Worm (Caenorhabditis elegans): Measurements from ENCODE around the gene ZK1236.9.

ZK1236.9 gene

DNA sequence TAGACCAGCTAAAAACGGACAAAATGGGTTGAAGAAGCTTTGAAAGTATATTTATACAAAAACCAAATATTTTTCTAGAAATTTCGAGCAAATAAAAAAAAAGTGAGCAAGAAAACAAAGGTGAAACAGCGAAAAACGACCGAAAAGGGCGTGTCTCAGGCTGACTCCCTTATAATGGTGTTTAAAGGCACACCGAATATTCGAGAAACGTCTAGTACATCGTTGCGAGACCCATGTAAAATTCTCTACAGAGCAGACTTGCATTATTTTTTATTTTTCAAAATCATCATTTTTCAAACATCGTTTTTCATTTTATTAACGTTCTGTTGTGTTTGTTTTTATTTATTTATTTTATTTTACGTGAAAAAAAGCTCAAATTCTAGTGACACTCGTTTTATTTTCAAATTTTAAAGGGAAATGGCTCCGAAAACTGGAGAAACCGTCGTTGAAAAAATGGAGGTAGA lies 12.0 kb upstream of the ZK1236.9 start, which contains the start of gene rpn-3:
Gene rpn-3 (plus strand): TSS at position 414 of the 464 bp plus-strand sequence.
- peak; percentile 79 for TF ChIP-seq ceh-18 (tag; optimal IDR thresholded peaks at IDR 0.05)
- TF ChIP-seq K02D7.2 (tag; optimal IDR thresholded peaks at IDR 0.05): no peak
- no peak for TF ChIP-seq npax-4 (tag; optimal IDR thresholded peaks at IDR 0.05)
- peak; percentile 88 for TF ChIP-seq ceh-31 (tag; optimal IDR thresholded peaks at IDR 0.05)
- no peak for TF ChIP-seq tbx-7 (tag; optimal IDR thresholded peaks at IDR 0.05)
- peak; percentile 84 for TF ChIP-seq ceh-34 (tag; optimal IDR thresholded peaks at IDR 0.05)
- TF ChIP-seq hlh-6 (tag; optimal IDR thresholded peaks at IDR 0.05): no peak
- TF ChIP-seq gmeb-2 (tag; optimal IDR thresholded peaks at IDR 0.05): no peak
- TF ChIP-seq F13H6.1 (tag; optimal IDR thresholded peaks at IDR 0.05): peak; percentile 22
- no peak for TF ChIP-seq lin-11 (tag; optimal IDR thresholded peaks at IDR 0.05)
- peak; percentile 27 for TF ChIP-seq ceh-14 (tag; optimal IDR thresholded peaks at IDR 0.05)
- peak; percentile 97 for TF ChIP-seq pax-1 (tag; optimal IDR thresholded peaks at IDR 0.05)
- TF ChIP-seq lim-6 (tag; optimal IDR thresholded peaks at IDR 0.05): no peak
- TF ChIP-seq pag-3 (tag; optimal IDR thresholded peaks at IDR 0.05; ENCODE audit: borderline replicate concordance): no peak
- TF ChIP-seq C08G9.2 (tag; optimal IDR thresholded peaks at IDR 0.05): no peak
- peak; percentile 88 for TF ChIP-seq ceh-30 (tag; optimal IDR thresholded peaks at IDR 0.05)
- peak; percentile 8 for TF ChIP-seq hlh-8 (tag; optimal IDR thresholded peaks at IDR 0.05)
- TF ChIP-seq pat-9 (tag; optimal IDR thresholded peaks at IDR 0.05): no peak
- TF ChIP-seq hlh-13 (GFP tag; optimal IDR thresholded peaks at IDR 0.05): no peak
- TF ChIP-seq madf-2 (tag; optimal IDR thresholded peaks at IDR 0.05): no peak
- TF ChIP-seq unc-86 (tag; optimal IDR thresholded peaks at IDR 0.05): peak; percentile 66
- peak; percentile 34 for TF ChIP-seq elt-2 (tag; optimal IDR thresholded peaks at IDR 0.05)
- peak; percentile 47 for TF ChIP-seq syd-9 (tag; optimal IDR thresholded peaks at IDR 0.05)
- no peak for TF ChIP-seq Y22D7AL.16 (tag; optimal IDR thresholded peaks at IDR 0.05)
- TF ChIP-seq mec-3 (tag; optimal IDR thresholded peaks at IDR 0.05; ENCODE audit: borderline replicate concordance): no peak
- peak; percentile 55 for TF ChIP-seq ceh-2 (tag; optimal IDR thresholded peaks at IDR 0.05)
- TF ChIP-seq zip-5 (tag; optimal IDR thresholded peaks at IDR 0.05): no peak
- peak; percentile 7 for TF ChIP-seq pqm-1 (tag; optimal IDR thresholded peaks at IDR 0.05)
- TF ChIP-seq rnt-1 (tag; optimal IDR thresholded peaks at IDR 0.05): peak; percentile 73
- peak; percentile 84 for TF ChIP-seq tbx-2 (tag; optimal IDR thresholded peaks at IDR 0.05)
- no peak for TF ChIP-seq pha-4 (tag; optimal IDR thresholded peaks at IDR 0.05)
- TF ChIP-seq dmd-4 (tag; optimal IDR thresholded peaks at IDR 0.05; ENCODE audit: borderline replicate concordance): no peak
- no peak; the same call in 1 of the 2 replicates for TF ChIP-seq sox-2 (GFP tag; IDR thresholded peaks at IDR 0.05)
- TF ChIP-seq sdc-2 (tag; optimal IDR thresholded peaks at IDR 0.05): peak; percentile 3
- peak; percentile 94 for TF ChIP-seq nfya-1 (tag; optimal IDR thresholded peaks at IDR 0.05)
- TF ChIP-seq K09A11.1 (tag; optimal IDR thresholded peaks at IDR 0.05; ENCODE audit: insufficient read depth): peak; percentile 68
- peak; percentile 46 for TF ChIP-seq hlh-30 (tag; optimal IDR thresholded peaks at IDR 0.05; ENCODE audit: insufficient read depth)
- peak; percentile 55 for TF ChIP-seq ref-2 (tag; optimal IDR thresholded peaks at IDR 0.05)
- no peak for TF ChIP-seq hlh-15 (tag; optimal IDR thresholded peaks at IDR 0.05)
- TF ChIP-seq sox-4 (tag; optimal IDR thresholded peaks at IDR 0.05): peak; percentile 28
- TF ChIP-seq dve-1 (tag; optimal IDR thresholded peaks at IDR 0.05): peak; percentile 72
- TF ChIP-seq fax-1 (tag; optimal IDR thresholded peaks at IDR 0.05): no peak
- peak; percentile 16 for TF ChIP-seq ceh-6 (GFP tag; optimal IDR thresholded peaks at IDR 0.05)
- no peak for TF ChIP-seq ceh-24 (tag; optimal IDR thresholded peaks at IDR 0.05)
- peak; percentile 8 for TF ChIP-seq ceh-48 (tag; optimal IDR thresholded peaks at IDR 0.05)
- TF ChIP-seq ceh-9 (tag; optimal IDR thresholded peaks at IDR 0.05): no peak
- TF ChIP-seq unc-42 (tag; optimal IDR thresholded peaks at IDR 0.05): peak; percentile 84
- peak; percentile 53 for TF ChIP-seq ttx-3 (tag; optimal IDR thresholded peaks at IDR 0.05)
- TF ChIP-seq ets-4 (tag; optimal IDR thresholded peaks at IDR 0.05): peak; percentile 67
- TF ChIP-seq che-1 (tag; optimal IDR thresholded peaks at IDR 0.05): no peak
- peak; percentile 94 for TF ChIP-seq unc-55 (GFP tag; optimal IDR thresholded peaks at IDR 0.05)
- TF ChIP-seq nhr-11 (tag; optimal IDR thresholded peaks at IDR 0.05): peak; percentile 68
- peak; percentile 44 for TF ChIP-seq ceh-19 (GFP tag; optimal IDR thresholded peaks at IDR 0.05)
- TF ChIP-seq ama-1 (optimal IDR thresholded peaks at IDR 0.05): no peak
